Fruit fly (Drosophila melanogaster) whole organism, embryonic: ENCODE measurements around the gene Hs2st.

Source experiments
- CG10543 ChIP-seq: fragments of 200-800 bp; sonication (Bioruptor generic); optimal IDR thresholded peaks from 3 replicates; lab custom pipeline; 2017; ENCODE audit warnings: missing biosample characterization, mild to moderate bottlenecking, missing genetic modification characterization, moderate library complexity
- CG11723 ChIP-seq: fragments of 200-800 bp; sonication (Bioruptor generic); optimal IDR thresholded peaks from 2 replicates; lab custom pipeline; 2017; ENCODE audit warnings: missing biosample characterization, mild to moderate bottlenecking, missing genetic modification characterization
- CG12104 ChIP-seq: fragments of 200-800 bp; sonication (Bioruptor generic); optimal IDR thresholded peaks from 3 replicates; lab custom pipeline; 2016; ENCODE audit warnings: missing biosample characterization, missing genetic modification characterization
- CG12219 ChIP-seq: fragments of 200-800 bp; sonication (Bioruptor generic); optimal IDR thresholded peaks from 3 replicates; lab custom pipeline; 2018; ENCODE audit warnings: missing biosample characterization, mild to moderate bottlenecking, missing genetic modification characterization
- CG12391 ChIP-seq: fragments of 200-800 bp; sonication (Bioruptor generic); optimal IDR thresholded peaks from 3 replicates; lab custom pipeline; 2018; ENCODE audit warnings: missing biosample characterization, mild to moderate bottlenecking, missing genetic modification characterization, moderate library complexity
- CG14710 ChIP-seq: fragments of 200-800 bp; sonication (Bioruptor generic); optimal IDR thresholded peaks from 3 replicates; lab custom pipeline; 2019; ENCODE audit warnings: missing biosample characterization, mild to moderate bottlenecking, missing genetic modification characterization, moderate library complexity
- CG15011 ChIP-seq: fragments of 200-800 bp; sonication (Bioruptor generic); optimal IDR thresholded peaks from 3 replicates; lab custom pipeline; 2018; ENCODE audit warnings: missing biosample characterization, mild to moderate bottlenecking, missing genetic modification characterization
- CG1529 ChIP-seq: fragments of 200-800 bp; sonication (Bioruptor generic); optimal IDR thresholded peaks from 3 replicates; lab custom pipeline; 2018; ENCODE audit warnings: missing biosample characterization, missing genetic modification characterization
- CG17361 ChIP-seq: fragments of 200-800 bp; sonication (Bioruptor generic); IDR thresholded peaks from 3 replicates; pipeline ENCODE4 v1.3.6; 2022; ENCODE audit warnings: missing biosample characterization, missing genetic modification characterization
- CG17385 ChIP-seq: fragments of 200-800 bp; sonication (Bioruptor generic); optimal IDR thresholded peaks from 3 replicates; lab custom pipeline; 2018; ENCODE audit warnings: missing biosample characterization, mild to moderate bottlenecking, missing genetic modification characterization
- CG1792 ChIP-seq: fragments of 200-800 bp; sonication (Bioruptor generic); optimal IDR thresholded peaks from 2 replicates; lab custom pipeline; 2016; ENCODE audit warnings: missing biosample characterization, missing genetic modification characterization
- CG18599 ChIP-seq: fragments of 200-800 bp; sonication (Bioruptor generic); optimal IDR thresholded peaks from 3 replicates; lab custom pipeline; 2017; ENCODE audit warnings: missing biosample characterization, missing genetic modification characterization, mild to moderate bottlenecking, moderate library complexity, missing genetic modification reagents
- CG2202 ChIP-seq: fragments of 200-800 bp; sonication (Bioruptor generic); optimal IDR thresholded peaks from 2 replicates; lab custom pipeline; 2018; ENCODE audit warnings: missing biosample characterization, mild to moderate bottlenecking, missing genetic modification characterization
- CG3281 ChIP-seq: fragments of 200-800 bp; sonication (Bioruptor generic); optimal IDR thresholded peaks from 3 replicates; lab custom pipeline; 2017; ENCODE audit warnings: missing biosample characterization, mild to moderate bottlenecking, missing genetic modification characterization
- CG3407 ChIP-seq: fragments of 200-800 bp; sonication (Bioruptor generic); optimal IDR thresholded peaks from 2 replicates; lab custom pipeline; 2018; ENCODE audit warnings: missing biosample characterization, mild to moderate bottlenecking, missing genetic modification characterization
- CG34376 ChIP-seq: fragments of 200-800 bp; sonication (Bioruptor generic); optimal IDR thresholded peaks from 2 replicates; lab custom pipeline; 2018; ENCODE audit warnings: missing biosample characterization, mild to moderate bottlenecking, missing genetic modification characterization
- CG4360 ChIP-seq: fragments of 200-800 bp; sonication (Bioruptor generic); IDR thresholded peaks from 2 replicates; pipeline ENCODE4 v1.3.6; 2022; ENCODE audit warnings: missing biosample characterization, missing genetic modification characterization
- CG4820 ChIP-seq: fragments of 200-800 bp; sonication (Bioruptor generic); optimal IDR thresholded peaks from 3 replicates; lab custom pipeline; 2016; ENCODE audit warnings: missing biosample characterization, missing genetic modification characterization
- CG6654 ChIP-seq: fragments of 200-800 bp; sonication (Bioruptor generic); optimal IDR thresholded peaks from 2 replicates; lab custom pipeline; 2017; ENCODE audit warnings: missing biosample characterization, mild to moderate bottlenecking, missing genetic modification characterization
- CG7987 ChIP-seq: fragments of 200-800 bp; sonication (Bioruptor generic); optimal IDR thresholded peaks from 2 replicates; lab custom pipeline; 2018; ENCODE audit warnings: missing biosample characterization, mild to moderate bottlenecking, missing genetic modification characterization, moderate library complexity
- CG8290 ChIP-seq, 3 experiments: fragments of 200-800 bp; sonication (Bioruptor generic); optimal IDR thresholded peaks; 2 replicates each; lab custom pipeline; 2016 to 2019; ENCODE audit warnings: missing biosample characterization in 3 of 3, missing genetic modification characterization in 3 of 3, mild to moderate bottlenecking in 2 of 3, moderate library complexity in 1 of 3
- D ChIP-seq, 2 experiments: fragments of 200-800 bp in 1 of 2; fragments of >200 bp in 1 of 2; sonication (Bioruptor generic) in 1 of 2; optimal IDR thresholded peaks; 2 replicates in 1 of 2; 3 replicates in 1 of 2; lab custom pipeline; 2017; ENCODE audit warnings: mild to moderate bottlenecking in 1 of 2, missing biosample characterization in 1 of 2, missing genetic modification characterization in 1 of 2, missing genetic modification reagents in 1 of 2
- E2f1 ChIP-seq: fragments of 200-800 bp; sonication (Bioruptor generic); IDR thresholded peaks from 2 replicates; pipeline ENCODE4 v1.3.6; 2022; ENCODE audit warnings: missing biosample characterization, missing genetic modification characterization
- Fer3 ChIP-seq: fragments of 200-800 bp; sonication (Bioruptor generic); optimal IDR thresholded peaks from 2 replicates; lab custom pipeline; 2018; ENCODE audit warnings: missing biosample characterization, mild to moderate bottlenecking, missing genetic modification characterization, moderate library complexity
- HLH54F ChIP-seq: fragments of 200-800 bp; sonication (Bioruptor generic); optimal IDR thresholded peaks from 3 replicates; lab custom pipeline; 2016; ENCODE audit warnings: missing biosample characterization, missing genetic modification characterization
- Lhr ChIP-seq: fragments of 200-800 bp; sonication (Bioruptor generic); optimal IDR thresholded peaks from 3 replicates; lab custom pipeline; 2017; ENCODE audit warnings: mild to moderate bottlenecking, missing biosample characterization, missing genetic modification reagents, missing genetic modification characterization
- Meics ChIP-seq: fragments of 200-800 bp; sonication (Bioruptor generic); optimal IDR thresholded peaks from 2 replicates; lab custom pipeline; 2017; ENCODE audit warnings: missing biosample characterization, mild to moderate bottlenecking, missing genetic modification characterization
- Mrtf ChIP-seq: fragments of 200-800 bp; sonication (Bioruptor generic); IDR thresholded peaks from 3 replicates; pipeline ENCODE4 v1.3.6; 2022; ENCODE audit warnings: missing biosample characterization, missing genetic modification characterization
- NFAT ChIP-seq: fragments of 200-800 bp; sonication (Bioruptor generic); IDR thresholded peaks from 2 replicates; pipeline ENCODE4 v1.3.6; 2022; ENCODE audit warnings: missing biosample characterization, missing genetic modification characterization
- Poxn ChIP-seq: fragments of 200-800 bp; sonication (Bioruptor generic); IDR thresholded peaks from 2 replicates; pipeline ENCODE4 v1.3.6; 2022; ENCODE audit warnings: missing biosample characterization, missing genetic modification characterization
- Ptx1 ChIP-seq: fragments of 200-800 bp; sonication (Bioruptor generic); IDR thresholded peaks from 2 replicates; pipeline ENCODE4 v1.3.6; 2022; ENCODE audit warnings: missing biosample characterization, missing genetic modification characterization
- Sox100B ChIP-seq: fragments of 200-800 bp; sonication (Bioruptor generic); optimal IDR thresholded peaks from 3 replicates; lab custom pipeline; 2018; ENCODE audit warnings: missing biosample characterization, mild to moderate bottlenecking, missing genetic modification characterization
- Sry-β ChIP-seq: fragments of 200-800 bp; sonication (Bioruptor generic); optimal IDR thresholded peaks from 2 replicates; lab custom pipeline; 2018; ENCODE audit warnings: missing biosample characterization, mild to moderate bottlenecking, missing genetic modification characterization, moderate library complexity
- Sry-δ ChIP-seq: fragments of 200-800 bp; sonication (Bioruptor generic); optimal IDR thresholded peaks from 2 replicates; lab custom pipeline; 2016; ENCODE audit warnings: missing biosample characterization, missing genetic modification characterization
- ara ChIP-seq: fragments of 200-800 bp; sonication (Bioruptor generic); IDR thresholded peaks from 2 replicates; pipeline ENCODE4 v1.3.6; 2022; ENCODE audit warnings: missing biosample characterization, missing genetic modification characterization
- az2 ChIP-seq: fragments of 200-800 bp; sonication (Bioruptor generic); optimal IDR thresholded peaks from 3 replicates; lab custom pipeline; 2016; ENCODE audit warnings: missing biosample characterization, missing genetic modification characterization
- bsh ChIP-seq, 2 experiments: fragments of 200-800 bp; sonication (Bioruptor generic); optimal IDR thresholded peaks; 2 replicates each; lab custom pipeline; 2017 to 2018; ENCODE audit warnings: mild to moderate bottlenecking in 2 of 2, missing biosample characterization in 2 of 2, missing genetic modification characterization in 2 of 2, moderate library complexity in 1 of 2
- chinmo ChIP-seq: fragments of 200-800 bp; sonication (Bioruptor generic); IDR thresholded peaks from 4 replicates; pipeline ENCODE4 v1.3.6; 2022; ENCODE audit warnings: missing biosample characterization, missing genetic modification characterization; ENCODE audit not compliant: partially characterized antibody
- dan ChIP-seq: fragments of 200-800 bp; sonication (Bioruptor generic); IDR thresholded peaks from 2 replicates; pipeline ENCODE4 v1.3.6; 2022; ENCODE audit warnings: missing biosample characterization, missing genetic modification characterization
- dmrt99B ChIP-seq: fragments of 200-800 bp; sonication (Bioruptor generic); optimal IDR thresholded peaks from 2 replicates; lab custom pipeline; 2018; ENCODE audit warnings: missing biosample characterization, mild to moderate bottlenecking, missing genetic modification characterization, moderate library complexity
- fru ChIP-seq: fragments of >200 bp; optimal IDR thresholded peaks from 2 replicates; lab custom pipeline; 2017
- grau ChIP-seq: fragments of 200-800 bp; optimal IDR thresholded peaks from 3 replicates; lab custom pipeline; 2019; ENCODE audit warnings: missing biosample characterization, mild to moderate bottlenecking, missing genetic modification characterization, moderate library complexity
- grn ChIP-seq: fragments of 200-800 bp; sonication (Bioruptor generic); optimal IDR thresholded peaks from 3 replicates; lab custom pipeline; 2017; ENCODE audit warnings: missing biosample characterization, missing genetic modification characterization
- nerfin-1 ChIP-seq: fragments of 200-800 bp; sonication (Bioruptor generic); optimal IDR thresholded peaks from 3 replicates; lab custom pipeline; 2019; ENCODE audit warnings: missing biosample characterization, mild to moderate bottlenecking, missing genetic modification characterization, moderate library complexity
- onecut ChIP-seq: fragments of 200-800 bp; sonication (Bioruptor generic); IDR thresholded peaks from 2 replicates; pipeline ENCODE4 v1.3.6; 2022; ENCODE audit warnings: missing biosample characterization, missing genetic modification characterization
- pros ChIP-seq: fragments of 200-800 bp; sonication (Bioruptor generic); optimal IDR thresholded peaks from 3 replicates; lab custom pipeline; 2019; ENCODE audit warnings: missing biosample characterization, mild to moderate bottlenecking, missing genetic modification characterization, moderate library complexity
- pum ChIP-seq: fragments of 200-800 bp; sonication (Bioruptor generic); optimal IDR thresholded peaks from 2 replicates; lab custom pipeline; 2016; ENCODE audit warnings: missing biosample characterization, missing genetic modification characterization
- scrt ChIP-seq: fragments of 200-800 bp; sonication (Bioruptor generic); optimal IDR thresholded peaks from 2 replicates; lab custom pipeline; 2018; ENCODE audit warnings: missing biosample characterization, mild to moderate bottlenecking, missing genetic modification characterization, moderate library complexity
- stc ChIP-seq: fragments of 200-800 bp; sonication (Bioruptor generic); IDR thresholded peaks from 2 replicates; pipeline ENCODE4 v1.3.6; 2022; ENCODE audit warnings: missing biosample characterization, missing genetic modification characterization
- wek ChIP-seq: fragments of 200-800 bp; sonication (Bioruptor generic); optimal IDR thresholded peaks from 3 replicates; lab custom pipeline; 2018; ENCODE audit warnings: missing biosample characterization, mild to moderate bottlenecking, missing genetic modification characterization, moderate library complexity

Gene Hs2st

dm6 chr2L:19434260-19434659, 10.3 kb downstream of the Hs2st start (continued):
- TF ChIP-seq CG4820 (GFP tag; lab: Kevin White, UChicago) (no peak), grn (peak; percentile 22), ara (peak; percentile 65; the same call in 1 of the 2 replicates), CG17361 (GFP tag; lab: Robert Waterston, UW) (peak; percentile 33; the same call in 1 of the 3 replicates), CG11723 (peak; percentile 28), wek (peak; percentile 85), dan (GFP tag; lab: Robert Waterston, UW) (no peak), grau (tag; lab: Kevin White, UChicago) (peak; percentile 21), nerfin-1 (tag; lab: Kevin White, UChicago) (peak; percentile 71), CG2202 (tag; lab: Kevin White, UChicago) (peak; percentile 90), Meics (GFP tag; lab: Kevin White, UChicago) (peak; percentile 27), NFAT (no peak), Sry-δ (GFP tag; lab: Kevin White, UChicago) (no peak), chinmo (GFP tag; lab: Robert Waterston, UW) (no peak), onecut (GFP tag; lab: Robert Waterston, UW) (peak; percentile 51; the same call in 1 of the 2 replicates), HLH54F (GFP tag; lab: Kevin White, UChicago) (no peak), Fer3 (tag; lab: Kevin White, UChicago) (peak; percentile 34), scrt (GFP tag; lab: Kevin White, UChicago) (peak; percentile 43), CG3407 (peak; percentile 83), fru (lab: Kevin White, UChicago) (no peak), CG12104 (GFP tag; lab: Kevin White, UChicago) (peak; percentile 16), CG8290 (GFP tag; optimal IDR thresholded peaks at IDR 0.05; lab: Kevin White, UChicago) (no peak), CG8290 (tag; optimal IDR thresholded peaks at IDR 0.05; lab: Kevin White, UChicago) (peak; percentile 61 to 63), pros (GFP tag; lab: Kevin White, UChicago) (no peak), Lhr (GFP tag; lab: Kevin White, UChicago) (peak; percentile 33), CG4360 (GFP tag; lab: Robert Waterston, UW) (no peak), CG17385 (GFP tag; lab: Kevin White, UChicago) (peak; percentile 55), CG18599 (GFP tag; lab: Kevin White, UChicago) (peak; percentile 64), CG12391 (peak; percentile 48), CG3281 (GFP tag; lab: Kevin White, UChicago) (peak; percentile 52), CG7987 (GFP tag; lab: Kevin White, UChicago) (peak; percentile 82), CG1529 (GFP tag; lab: Kevin White, UChicago) (peak; percentile 77), CG6654 (GFP tag; lab: Kevin White, UChicago) (no peak), dmrt99B (tag; lab: Kevin White, UChicago) (peak; percentile 41), CG12219 (GFP tag; lab: Kevin White, UChicago) (peak; percentile 62), Sry-β (peak; percentile 15), CG1792 (GFP tag; lab: Kevin White, UChicago) (peak; percentile 37), pum (GFP tag; lab: Kevin White, UChicago) (no peak), D (optimal IDR thresholded peaks at IDR 0.05; lab: Kevin White, UChicago) (no peak), D (GFP tag; optimal IDR thresholded peaks at IDR 0.05; lab: Kevin White, UChicago) (peak; percentile 64), Ptx1 (GFP tag; lab: Robert Waterston, UW) (no peak), E2f1 (no peak), stc (GFP tag; lab: Robert Waterston, UW) (no peak; the same call in 1 of the 2 replicates), bsh (GFP tag; optimal IDR thresholded peaks at IDR 0.05; lab: Kevin White, UChicago) (peak in 1 of 2 experiments; percentile 61), CG34376 (GFP tag; lab: Kevin White, UChicago) (peak; percentile 4), CG10543 (GFP tag; lab: Kevin White, UChicago) (peak; percentile 53), Poxn (GFP tag; lab: Robert Waterston, UW) (no peak), Sox100B (GFP tag; lab: Kevin White, UChicago) (peak; percentile 65), az2 (peak; percentile 9), CG14710 (peak; percentile 72), CG15011 (GFP tag; lab: Kevin White, UChicago) (peak; percentile 51), Mrtf (GFP tag; lab: Robert Waterston, UW) (no peak)
